Worm (Caenorhabditis elegans) whole organism, L4 larva: ENCODE measurements around the gene nfyc-1.

Source experiments
- F10B5.3 ChIP-seq: sonication (generic microtip); optimal IDR thresholded peaks from 2 replicates; lab custom pipeline; 2016; ENCODE audit warnings: mild to moderate bottlenecking, missing genetic modification characterization, missing compliant biosample characterization
- F26F4.8 ChIP-seq: fragments of 200-800 bp; sonication (Bioruptor generic); conservative IDR thresholded peaks from 2 replicates; pipeline ENCODE4 v1.3.6; 2022; ENCODE audit warnings: missing genetic modification characterization, missing compliant biosample characterization
- F44E2.7 ChIP-seq: fragments of 200-800 bp; sonication (Bioruptor generic); IDR thresholded peaks from 2 replicates; pipeline ENCODE4 v2.1.2; 2022; ENCODE audit warnings: missing genetic modification characterization, missing compliant biosample characterization
- F49E8.2 ChIP-seq: sonication (generic microtip); optimal IDR thresholded peaks from 2 replicates; lab custom pipeline; 2016; ENCODE audit warnings: missing compliant biosample characterization, mild to moderate bottlenecking, missing genetic modification characterization, borderline replicate concordance
- Y105C5A.15 ChIP-seq: fragments of 200-800 bp; sonication (Bioruptor generic); IDR thresholded peaks from 2 replicates; pipeline ENCODE4 v1.3.6; 2022; ENCODE audit warnings: missing genetic modification characterization, missing compliant biosample characterization
- Y48G9A.11 ChIP-seq: fragments of 200-800 bp; sonication (Bioruptor generic); IDR thresholded peaks from 2 replicates; pipeline ENCODE4 v1.3.6; 2022; ENCODE audit warnings: missing genetic modification reagents, missing genetic modification characterization, missing compliant biosample characterization
- Y75B8A.6 ChIP-seq: fragments of 200-800 bp; sonication (Bioruptor generic); IDR thresholded peaks from 2 replicates; pipeline ENCODE4 v1.3.6; 2022; ENCODE audit warnings: missing genetic modification reagents, missing genetic modification characterization, missing compliant biosample characterization
- ZK337.2 ChIP-seq: fragments of 200-800 bp; sonication (Bioruptor generic); IDR thresholded peaks from 2 replicates; pipeline ENCODE4 v1.3.6; 2022; ENCODE audit warnings: missing genetic modification reagents, missing genetic modification characterization, missing compliant biosample characterization
- aly-2 ChIP-seq: sonication (generic microtip); optimal IDR thresholded peaks from 2 replicates; lab custom pipeline; 2018; ENCODE audit warnings: missing biosample characterization, missing genetic modification characterization
- ama-1 ChIP-seq: fragments of 150-350 bp; optimal IDR thresholded peaks from 2 replicates; lab custom pipeline; 2014; ENCODE audit warnings: inconsistent platforms, mixed read lengths
- ceh-28 ChIP-seq: fragments of 150-350 bp; optimal IDR thresholded peaks from 2 replicates; lab custom pipeline; 2014; ENCODE audit warnings: missing biosample characterization, missing genetic modification reagents, missing genetic modification characterization
- ceh-82 ChIP-seq: sonication (generic microtip); optimal IDR thresholded peaks from 2 replicates; lab custom pipeline; 2017; ENCODE audit warnings: missing biosample characterization, missing genetic modification characterization
- ctbp-1 ChIP-seq: fragments of 200-800 bp; sonication (Bioruptor generic); IDR thresholded peaks from 2 replicates; pipeline ENCODE4 v1.3.6; 2022; ENCODE audit warnings: missing genetic modification reagents, missing genetic modification characterization, missing compliant biosample characterization
- daf-16 ChIP-seq, 3 experiments: sonication (generic microtip); optimal IDR thresholded peaks; 2 replicates each; lab custom pipeline; 2016 to 2017; ENCODE audit warnings: missing genetic modification characterization in 3 of 3, missing genetic modification reagents in 3 of 3, mild to moderate bottlenecking in 2 of 3, missing compliant biosample characterization in 2 of 3, missing biosample characterization in 1 of 3, moderate library complexity in 1 of 3
- daf-19 ChIP-seq: fragments of 200-800 bp; sonication (Bioruptor generic); conservative IDR thresholded peaks from 2 replicates; pipeline ENCODE4 v1.3.6; 2022; ENCODE audit warnings: missing genetic modification characterization, missing compliant biosample characterization
- egl-27 ChIP-seq: sonication (generic microtip); optimal IDR thresholded peaks from 3 replicates; lab custom pipeline; 2017; ENCODE audit warnings: missing biosample characterization, missing genetic modification reagents, missing genetic modification characterization
- fos-1 ChIP-seq: fragments of 150-350 bp; optimal IDR thresholded peaks from 2 replicates; lab custom pipeline; 2014; ENCODE audit warnings: missing biosample characterization, missing genetic modification characterization
- gei-8 ChIP-seq: fragments of 200-800 bp; sonication (Bioruptor generic); optimal IDR thresholded peaks from 2 replicates; lab custom pipeline; 2018; ENCODE audit warnings: mild to moderate bottlenecking, missing genetic modification characterization, missing compliant biosample characterization
- hif-1 ChIP-seq, 2 experiments: sonication (generic microtip); optimal IDR thresholded peaks; 2 replicates each; lab custom pipeline; 2016 to 2017; ENCODE audit warnings: missing compliant biosample characterization in 2 of 2, missing genetic modification characterization in 2 of 2, missing genetic modification reagents in 2 of 2, missing genotype in 2 of 2, mild to moderate bottlenecking in 1 of 2
- hlh-11 ChIP-seq: fragments of 200-800 bp; sonication (Bioruptor generic); optimal IDR thresholded peaks from 2 replicates; lab custom pipeline; 2018; ENCODE audit warnings: mild to moderate bottlenecking, missing genetic modification characterization, missing compliant biosample characterization
- jun-1 ChIP-seq: fragments of 150-350 bp; optimal IDR thresholded peaks from 2 replicates; lab custom pipeline; 2014; ENCODE audit warnings: missing biosample characterization, missing genetic modification reagents, missing genetic modification characterization
- lim-7 ChIP-seq: fragments of 200-800 bp; sonication (Bioruptor generic); IDR thresholded peaks from 2 replicates; pipeline ENCODE4 v1.3.6; 2022; ENCODE audit warnings: missing genetic modification characterization, missing compliant biosample characterization
- lin-1 ChIP-seq: fragments of 200-800 bp; sonication (Bioruptor generic); IDR thresholded peaks from 2 replicates; pipeline ENCODE4 v1.3.6; 2022; ENCODE audit warnings: missing genetic modification reagents, missing genetic modification characterization, missing compliant biosample characterization
- lin-13 ChIP-seq: fragments of 150-350 bp; optimal IDR thresholded peaks from 2 replicates; lab custom pipeline; 2014; ENCODE audit warnings: missing biosample characterization, missing genetic modification reagents, missing genetic modification characterization
- lin-15B ChIP-seq: fragments of 150-350 bp; sonication (generic microtip); optimal IDR thresholded peaks from 3 replicates; lab custom pipeline; 2014; ENCODE audit warnings: missing biosample characterization, missing genetic modification characterization
- lin-38 ChIP-seq: fragments of 200-800 bp; sonication (Bioruptor generic); IDR thresholded peaks from 2 replicates; pipeline ENCODE4 v1.3.6; 2022; ENCODE audit warnings: missing genetic modification reagents, missing genetic modification characterization, missing compliant biosample characterization
- lir-3 ChIP-seq: sonication (generic microtip); optimal IDR thresholded peaks from 2 replicates; lab custom pipeline; 2016; ENCODE audit warnings: mild to moderate bottlenecking, missing genetic modification characterization, missing compliant biosample characterization
- mdl-1 ChIP-seq, 2 experiments: fragments of 150-350 bp in 1 of 2; sonication (generic microtip) in 1 of 2; optimal IDR thresholded peaks; 2 replicates each; lab custom pipeline; 2014 to 2017; ENCODE audit warnings: missing biosample characterization in 2 of 2, missing genetic modification characterization in 2 of 2
- mdt-29 ChIP-seq: fragments of 200-800 bp; sonication (Bioruptor generic); IDR thresholded peaks from 2 replicates; pipeline ENCODE4 v1.3.6; 2022; ENCODE audit warnings: missing genetic modification reagents, missing genetic modification characterization, missing compliant biosample characterization
- mep-1 ChIP-seq: fragments of 150-350 bp; sonication (generic microtip); optimal IDR thresholded peaks from 3 replicates; lab custom pipeline; 2014; ENCODE audit warnings: missing biosample characterization, missing genetic modification characterization
- mxl-2 ChIP-seq: fragments of 200-800 bp; sonication (Bioruptor generic); conservative IDR thresholded peaks from 2 replicates; pipeline ENCODE4 v1.3.6; 2022; ENCODE audit warnings: missing genetic modification reagents, missing genetic modification characterization, missing compliant biosample characterization
- nhr-10 ChIP-seq: fragments of 150-350 bp; optimal IDR thresholded peaks from 2 replicates; lab custom pipeline; 2014; ENCODE audit warnings: missing biosample characterization, missing genetic modification characterization
- nhr-102 ChIP-seq: sonication (generic microtip); optimal IDR thresholded peaks from 2 replicates; lab custom pipeline; 2016; ENCODE audit warnings: mild to moderate bottlenecking, missing genetic modification characterization, moderate library complexity, missing compliant biosample characterization
- nhr-111 ChIP-seq: fragments of 200-800 bp; sonication (Bioruptor generic); optimal IDR thresholded peaks from 2 replicates; lab custom pipeline; 2018; ENCODE audit warnings: mild to moderate bottlenecking, missing genetic modification characterization, missing compliant biosample characterization
- nhr-237 ChIP-seq: sonication (generic microtip); optimal IDR thresholded peaks from 2 replicates; lab custom pipeline; 2017; ENCODE audit warnings: missing biosample characterization, missing genetic modification characterization
- nhr-25 ChIP-seq: sonication (generic microtip); optimal IDR thresholded peaks from 2 replicates; lab custom pipeline; 2017; ENCODE audit warnings: missing genetic modification characterization, mild to moderate bottlenecking, missing compliant biosample characterization, antibody characterized with exemption, moderate library complexity, borderline replicate concordance; ENCODE audit not compliant: insufficient read depth
- nhr-28 ChIP-seq: fragments of 150-350 bp; optimal IDR thresholded peaks from 2 replicates; lab custom pipeline; 2014; ENCODE audit warnings: missing biosample characterization, missing genetic modification characterization
- nhr-41 ChIP-seq: fragments of 200-800 bp; sonication (Bioruptor generic); IDR thresholded peaks from 2 replicates; pipeline ENCODE4 v1.3.6; 2022; ENCODE audit warnings: missing genetic modification reagents, missing genetic modification characterization, missing compliant biosample characterization
- nhr-76 ChIP-seq: fragments of 150-350 bp; optimal IDR thresholded peaks from 2 replicates; lab custom pipeline; 2014; ENCODE audit warnings: missing biosample characterization, missing genetic modification characterization
- pha-4 ChIP-seq, 2 experiments: fragments of 150-350 bp in 1 of 2; fragments of 200-800 bp in 1 of 2; sonication (Bioruptor generic) in 1 of 2; IDR thresholded peaks in 1 of 2; optimal IDR thresholded peaks in 1 of 2; 2 replicates each; pipeline versions ENCODE4 v1.3.6 to Lab custom; 2014 to 2022; ENCODE audit warnings: missing genetic modification characterization in 2 of 2, missing genetic modification reagents in 2 of 2, missing biosample characterization in 1 of 2, missing compliant biosample characterization in 1 of 2
- rbr-2 ChIP-seq: sonication (generic microtip); optimal IDR thresholded peaks from 2 replicates; lab custom pipeline; 2016; ENCODE audit warnings: missing genotype, missing genetic modification characterization, missing compliant biosample characterization
- sdz-12 ChIP-seq: fragments of 200-800 bp; sonication (Bioruptor generic); optimal IDR thresholded peaks from 2 replicates; lab custom pipeline; 2018; ENCODE audit warnings: mild to moderate bottlenecking, missing genetic modification characterization, missing compliant biosample characterization
- spr-1 ChIP-seq: sonication (generic microtip); optimal IDR thresholded peaks from 2 replicates; lab custom pipeline; 2016; ENCODE audit warnings: mild to moderate bottlenecking, missing genetic modification characterization, missing compliant biosample characterization
- spr-3 ChIP-seq: fragments of 200-800 bp; sonication (Bioruptor generic); optimal IDR thresholded peaks from 2 replicates; lab custom pipeline; 2018; ENCODE audit warnings: mild to moderate bottlenecking, missing genetic modification characterization, missing compliant biosample characterization
- tra-1 ChIP-seq: fragments of 200-800 bp; sonication (Bioruptor generic); IDR thresholded peaks from 2 replicates; pipeline ENCODE4 v1.3.6; 2022; ENCODE audit warnings: missing genetic modification reagents, missing genetic modification characterization, missing compliant biosample characterization
- unc-39 ChIP-seq: sonication (generic microtip); optimal IDR thresholded peaks from 2 replicates; lab custom pipeline; 2017; ENCODE audit warnings: missing biosample characterization, missing genetic modification characterization
- vab-7 ChIP-seq: fragments of 200-800 bp; sonication (Bioruptor generic); IDR thresholded peaks from 2 replicates; pipeline ENCODE4 v1.3.6; 2022; ENCODE audit warnings: missing genetic modification reagents, missing genetic modification characterization, missing compliant biosample characterization
- zag-1 ChIP-seq: fragments of 150-350 bp; optimal IDR thresholded peaks from 2 replicates; lab custom pipeline; 2014; ENCODE audit warnings: missing biosample characterization, missing genetic modification characterization
- zfp-2 ChIP-seq: sonication (generic microtip); optimal IDR thresholded peaks from 2 replicates; lab custom pipeline; 2016; ENCODE audit warnings: mild to moderate bottlenecking, missing genetic modification characterization, missing compliant biosample characterization
- zfp-3 ChIP-seq: fragments of 200-800 bp; sonication (Bioruptor generic); conservative IDR thresholded peaks from 2 replicates; pipeline ENCODE4 v1.3.6; 2022; ENCODE audit warnings: missing genetic modification reagents, missing genetic modification characterization, missing compliant biosample characterization
- zip-11 ChIP-seq: fragments of 200-800 bp; sonication (Bioruptor generic); IDR thresholded peaks from 2 replicates; pipeline ENCODE4 v1.3.6; 2022; ENCODE audit warnings: missing genetic modification characterization, missing compliant biosample characterization
- zip-2 ChIP-seq: fragments of 150-350 bp; optimal IDR thresholded peaks from 2 replicates; lab custom pipeline; 2014; ENCODE audit warnings: missing biosample characterization, missing genetic modification characterization

The nfyc-1 gene

ce11 chrII:66322-66721, 22.6 kb downstream of the nfyc-1 start (continued):
- TF ChIP-seq Y105C5A.15 (GFP tag; lab: Robert Waterston, UW) = no peak
- no peak for TF ChIP-seq zip-11 (GFP tag; lab: Robert Waterston, UW)
- no peak for TF ChIP-seq tra-1 (GFP tag; lab: Robert Waterston, UW)
- TF ChIP-seq aly-2 (tag; lab: Kevin White, UChicago) = no peak
- TF ChIP-seq lin-13 (GFP tag; lab: Kevin White, UChicago) = no peak
- peak; percentile 45 for TF ChIP-seq spr-1 (tag; lab: Kevin White, UChicago)
- TF ChIP-seq daf-16 (GFP tag; optimal IDR thresholded peaks at IDR 0.05; lab: Kevin White, UChicago) = no peak
- TF ChIP-seq daf-16 (tag; optimal IDR thresholded peaks at IDR 0.05; lab: Kevin White, UChicago) = peak; percentile 19
- TF ChIP-seq mxl-2 (GFP tag; lab: Robert Waterston, UW) = no peak
- TF ChIP-seq F10B5.3 (tag; lab: Kevin White, UChicago) = no peak
- peak; percentile 51 for TF ChIP-seq nhr-28 (tag; lab: Kevin White, UChicago)
- no peak for TF ChIP-seq ZK337.2
- TF ChIP-seq F49E8.2 (tag; lab: Kevin White, UChicago) = no peak
- no peak for TF ChIP-seq zag-1 (tag; lab: Kevin White, UChicago)
- no peak for TF ChIP-seq Y75B8A.6 (GFP tag; lab: Robert Waterston, UW)
- TF ChIP-seq ama-1 = no peak
- no peak for TF ChIP-seq zip-2 (tag; lab: Kevin White, UChicago)
- no peak for TF ChIP-seq lir-3 (tag; lab: Kevin White, UChicago)
- no peak for TF ChIP-seq nhr-237 (tag; lab: Kevin White, UChicago)
- no peak for TF ChIP-seq zfp-2
- no peak for TF ChIP-seq ceh-82
- no peak for TF ChIP-seq spr-3
- TF ChIP-seq pha-4 (GFP tag; IDR thresholded peaks at IDR 0.05; lab: Robert Waterston, UW) = no peak
- no peak for TF ChIP-seq pha-4 (tag; optimal IDR thresholded peaks at IDR 0.05; lab: Kevin White, UChicago)
- no peak for TF ChIP-seq lin-38
- TF ChIP-seq jun-1 (tag; lab: Kevin White, UChicago) = no peak
- TF ChIP-seq nhr-76 (tag; lab: Kevin White, UChicago) = no peak
- no peak for TF ChIP-seq Y48G9A.11 (GFP tag; lab: Robert Waterston, UW)
- no peak for TF ChIP-seq daf-19 (GFP tag; lab: Robert Waterston, UW)
- no peak for TF ChIP-seq vab-7 (GFP tag; lab: Robert Waterston, UW)
- no peak for TF ChIP-seq F26F4.8 (GFP tag; lab: Robert Waterston, UW)
- TF ChIP-seq hlh-11 = peak; percentile 82
- TF ChIP-seq nhr-111 (GFP tag; lab: Kevin White, UChicago) = no peak
- no peak for TF ChIP-seq lin-1
- no peak for TF ChIP-seq ctbp-1 (GFP tag; lab: Robert Waterston, UW)
- TF ChIP-seq unc-39 (tag; lab: Kevin White, UChicago) = no peak
- no peak for TF ChIP-seq lin-15B
- TF ChIP-seq ceh-28 = no peak
- TF ChIP-seq lim-7 (GFP tag; lab: Robert Waterston, UW) = no peak
- no peak for TF ChIP-seq zfp-3
- no peak for TF ChIP-seq mdt-29 (GFP tag; lab: Robert Waterston, UW)
- TF ChIP-seq egl-27 (tag; lab: Kevin White, UChicago) = no peak
- no peak for TF ChIP-seq nhr-41 (GFP tag; lab: Robert Waterston, UW)
- peak; percentile 28 for TF ChIP-seq rbr-2
- TF ChIP-seq fos-1 (tag; lab: Kevin White, UChicago) = no peak
- no peak for TF ChIP-seq gei-8 (GFP tag; lab: Kevin White, UChicago)
- TF ChIP-seq nhr-102 (tag; lab: Kevin White, UChicago) = no peak
- peak; percentile 27 to 84 for TF ChIP-seq mdl-1 (tag; optimal IDR thresholded peaks at IDR 0.05; lab: Kevin White, UChicago)
- TF ChIP-seq nhr-25 = peak; percentile 48
- no peak for TF ChIP-seq F44E2.7 (GFP tag; lab: Robert Waterston, UW)
- peak; percentile 38 for TF ChIP-seq mep-1 (tag; lab: Kevin White, UChicago)
- no peak for TF ChIP-seq hif-1 (tag; optimal IDR thresholded peaks at IDR 0.05; lab: Kevin White, UChicago)
- TF ChIP-seq sdz-12 = no peak
- TF ChIP-seq nhr-10 (tag; lab: Kevin White, UChicago) = no peak
